Worm (Caenorhabditis elegans): ENCODE measurements around the gene R160.2.

ce11 chrX:4366231-4366630 lies 10.5 kb downstream of the R160.2 start, which contains the start of gene R160.3:
- no peak for TF ChIP-seq lin-35 (GFP tag; optimal IDR thresholded peaks at IDR 0.05)
- TF ChIP-seq ekl-4 (GFP tag; IDR thresholded peaks at IDR 0.05), result no peak
- TF ChIP-seq let-526 (GFP tag; IDR thresholded peaks at IDR 0.05), result no peak
- TF ChIP-seq sptf-2 (GFP tag; optimal IDR thresholded peaks at IDR 0.05), result no peak
- TF ChIP-seq mxl-1 (tag; optimal IDR thresholded peaks at IDR 0.05), result no peak
- no peak for TF ChIP-seq hmg-1.2 (GFP tag; IDR thresholded peaks at IDR 0.05)
- no peak for TF ChIP-seq F39B2.1 (GFP tag; IDR thresholded peaks at IDR 0.05)
- TF ChIP-seq ztf-22 (GFP tag; optimal IDR thresholded peaks at IDR 0.05), result no peak
- TF ChIP-seq ama-1 (optimal IDR thresholded peaks at IDR 0.05), result no peak
- no peak for TF ChIP-seq ama-1 (GFP tag; optimal IDR thresholded peaks at IDR 0.05)
- no peak for TF ChIP-seq mcd-1 (GFP tag; IDR thresholded peaks at IDR 0.05)
- TF ChIP-seq xnd-1 (tag; optimal IDR thresholded peaks at IDR 0.05), result no peak
- no peak for TF ChIP-seq egl-44 (GFP tag; IDR thresholded peaks at IDR 0.05)
- no peak for TF ChIP-seq ztf-3 (GFP tag; optimal IDR thresholded peaks at IDR 0.05)

All from whole organism, young adult.